Worm (Caenorhabditis elegans): Measurements from ENCODE around the gene fbxa-96.

fbxa-96 gene

ce11 chrX:15060303-15060702 lies at the start of gene fbxa-96:
Gene fbxa-96 (minus strand): TSS chrX:15060403.
- TF ChIP-seq pag-3 (tag; optimal IDR thresholded peaks at IDR 0.05; ENCODE audit: borderline replicate concordance, insufficient read depth) (no peak), nhr-77 (tag; optimal IDR thresholded peaks at IDR 0.05) (no peak), nhr-85 (tag) (no peak)

ce11 chrX:15107747-15108252 lies 47.6 kb upstream of the fbxa-96 start, which contains the start of gene mlt-9:
Gene mlt-9 (minus strand): TSS chrX:15107797.
- TF ChIP-seq ceh-8 (GFP tag; optimal IDR thresholded peaks at IDR 0.05) (no peak), blmp-1 (tag; optimal IDR thresholded peaks at IDR 0.05) (peak; percentile 54)

- TF ChIP-seq mef-2 (tag; optimal IDR thresholded peaks at IDR 0.05) (no peak), blmp-1 (tag; optimal IDR thresholded peaks at IDR 0.05) (peak; percentile 94)
Measured at ce11 chrX:15104963-15105493, 44.8 kb upstream of the fbxa-96 start.

- TF ChIP-seq elt-3 (tag; optimal IDR thresholded peaks at IDR 0.05): no peak
- no peak for TF ChIP-seq unc-30 (tag; optimal IDR thresholded peaks at IDR 0.05)
- no peak for TF ChIP-seq lin-14 (GFP tag; optimal IDR thresholded peaks at IDR 0.05)
- TF ChIP-seq zag-1 (tag; optimal IDR thresholded peaks at IDR 0.05): no peak
- TF ChIP-seq lin-15B (tag; optimal IDR thresholded peaks at IDR 0.05): no peak
- no peak for TF ChIP-seq nhr-77 (tag; optimal IDR thresholded peaks at IDR 0.05)
- no peak for TF ChIP-seq hpl-2 (GFP tag; optimal IDR thresholded peaks at IDR 0.05)
- no peak for TF ChIP-seq sptf-1 (tag; optimal IDR thresholded peaks at IDR 0.05)
- TF ChIP-seq unc-62 (GFP tag; optimal IDR thresholded peaks at IDR 0.05): no peak
- no peak for TF ChIP-seq lir-3 (tag; optimal IDR thresholded peaks at IDR 0.05; ENCODE audit: poor library complexity)
- TF ChIP-seq ceh-88 (GFP tag; IDR thresholded peaks at IDR 0.05): no peak
- no peak for TF ChIP-seq mep-1 (tag; optimal IDR thresholded peaks at IDR 0.05)
- TF ChIP-seq dpl-1 (GFP tag; optimal IDR thresholded peaks at IDR 0.05): no peak
- TF ChIP-seq ces-1 (GFP tag; optimal IDR thresholded peaks at IDR 0.05): no peak
- no peak for TF ChIP-seq irx-1 (tag; optimal IDR thresholded peaks at IDR 0.05)
- no peak for TF ChIP-seq isw-1 (GFP tag; IDR thresholded peaks at IDR 0.05)
- TF ChIP-seq tbx-2 (tag; optimal IDR thresholded peaks at IDR 0.05): no peak
- TF ChIP-seq fkh-10 (GFP tag; optimal IDR thresholded peaks at IDR 0.05): no peak
Measured at ce11 chrX:15103481-15103880, 43.3 kb upstream of the fbxa-96 start.

- no peak for TF ChIP-seq grh-1 (GFP tag; IDR thresholded peaks at IDR 0.05)
- peak; percentile 68 for TF ChIP-seq snu-23 (GFP tag; optimal IDR thresholded peaks at IDR 0.05)
- no peak for TF ChIP-seq alr-1 (tag; optimal IDR thresholded peaks at IDR 0.05; ENCODE audit: borderline replicate concordance)
- TF ChIP-seq vab-15 (tag; optimal IDR thresholded peaks at IDR 0.05): no peak
- TF ChIP-seq tbx-2 (tag; optimal IDR thresholded peaks at IDR 0.05): peak; percentile 31
- TF ChIP-seq nhr-71 (tag; optimal IDR thresholded peaks at IDR 0.05): peak; percentile 60
- TF ChIP-seq aly-2 (tag; optimal IDR thresholded peaks at IDR 0.05): no peak
- peak; percentile 25 for TF ChIP-seq lin-39 (tag; optimal IDR thresholded peaks at IDR 0.05)
- peak; percentile 19 to 60 (median 28) for TF ChIP-seq ceh-82 (tag; optimal IDR thresholded peaks at IDR 0.05)
- no peak for TF ChIP-seq pax-3 (tag; optimal IDR thresholded peaks at IDR 0.05)
- peak; percentile 28 for TF ChIP-seq rnt-1 (tag; optimal IDR thresholded peaks at IDR 0.05)
- peak in 1 of 3 experiments; percentile 6 for TF ChIP-seq dpl-1 (GFP tag; optimal IDR thresholded peaks at IDR 0.05)
- TF ChIP-seq lin-15B (tag; optimal IDR thresholded peaks at IDR 0.05): no peak
- TF ChIP-seq mef-2 (tag; optimal IDR thresholded peaks at IDR 0.05): no peak
- peak in 1 of 2 experiments; percentile 15 for TF ChIP-seq lsy-2 (tag; optimal IDR thresholded peaks at IDR 0.05)
- TF ChIP-seq xbp-1 (tag; optimal IDR thresholded peaks at IDR 0.05): peak; percentile 24
- no peak for TF ChIP-seq snpc-4 (tag; optimal IDR thresholded peaks at IDR 0.05)
- TF ChIP-seq efl-1 (optimal IDR thresholded peaks at IDR 0.05): peak in 1 of 2 experiments; percentile 30
- TF ChIP-seq efl-1 (GFP tag; optimal IDR thresholded peaks at IDR 0.05 in 1 of 2): no peak
- no peak for TF ChIP-seq nhr-85 (tag)
- peak; percentile 42 for TF ChIP-seq blmp-1 (tag; optimal IDR thresholded peaks at IDR 0.05)
- TF ChIP-seq nhr-19 (GFP tag; conservative IDR thresholded peaks at IDR 0.05): peak; percentile 35; the same call in 1 of the 2 replicates
- TF ChIP-seq lin-35 (GFP tag; optimal IDR thresholded peaks at IDR 0.05): peak; percentile 16 to 24
- TF ChIP-seq mep-1 (tag; optimal IDR thresholded peaks at IDR 0.05): peak; percentile 48
- TF ChIP-seq fos-1 (tag; optimal IDR thresholded peaks at IDR 0.05): no peak
- TF ChIP-seq unc-98 (GFP tag; IDR thresholded peaks at IDR 0.05): no peak
- no peak for TF ChIP-seq egl-13 (tag; optimal IDR thresholded peaks at IDR 0.05)
- peak; percentile 84 for TF ChIP-seq lin-14 (GFP tag; optimal IDR thresholded peaks at IDR 0.05)
Measured at ce11 chrX:15100369-15100963, 40.3 kb upstream of the fbxa-96 start, which contains the start of gene dhhc-1. Gene dhhc-1 (minus strand): TSS chrX:15100419.

Data from whole organism, L1 larva.